Fruit fly (Drosophila melanogaster): Measurements from ENCODE around the gene CG33648.

dm6 chr2L:14539872-14540524 is 15.9 kb downstream of the CG33648 start:
- TF ChIP-seq CG8478 (optimal IDR thresholded peaks at IDR 0.05) (no peak), CTCF (optimal IDR thresholded peaks at IDR 0.05) (no peak)

Data from S2 (cell line).